Worm (Caenorhabditis elegans): ENCODE results near the gene F15G9.5.

Gene F15G9.5

DNA sequence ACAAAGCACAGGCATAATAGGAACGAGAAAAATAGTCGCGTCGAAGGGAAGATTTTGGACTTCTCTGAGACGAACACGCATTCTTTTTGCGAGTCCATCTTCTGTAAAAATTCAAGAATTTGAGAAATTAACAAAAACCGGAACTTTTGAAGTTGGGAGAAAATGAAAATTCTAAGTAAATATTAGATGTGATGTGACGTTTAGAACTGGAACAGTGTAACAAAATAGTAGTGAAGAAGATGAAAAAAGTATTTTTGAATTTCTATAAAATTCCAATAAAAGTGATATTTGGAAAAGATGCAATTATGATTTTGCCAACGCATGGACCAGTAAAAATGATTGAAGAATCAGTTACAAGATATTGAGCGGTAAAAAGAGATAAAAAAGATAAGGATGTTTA lies 27.1 kb upstream of the F15G9.5 start, which contains the start of gene slc-17.9:
Gene slc-17.9, minus strand, starts transcription at position 101 of the 400 bp plus-strand sequence.
- no peak for TF ChIP-seq pha-4 (tag; optimal IDR thresholded peaks at IDR 0.05)
- no peak for TF ChIP-seq elt-2 (tag; optimal IDR thresholded peaks at IDR 0.05)
- TF ChIP-seq pqm-1 (tag; optimal IDR thresholded peaks at IDR 0.05) = no peak
- no peak for TF ChIP-seq lin-39 (tag; optimal IDR thresholded peaks at IDR 0.05)
- TF ChIP-seq ceh-16 (tag; optimal IDR thresholded peaks at IDR 0.05) = no peak
- no peak for TF ChIP-seq fos-1 (tag; optimal IDR thresholded peaks at IDR 0.05)
- TF ChIP-seq egl-27 (tag; optimal IDR thresholded peaks at IDR 0.05) = no peak
- TF ChIP-seq ama-1 (optimal IDR thresholded peaks at IDR 0.05) = no peak
- no peak for TF ChIP-seq lsy-12 (tag; optimal IDR thresholded peaks at IDR 0.05)
- no peak for TF ChIP-seq zag-1 (tag; optimal IDR thresholded peaks at IDR 0.05)
- no peak for TF ChIP-seq daf-12 (tag; optimal IDR thresholded peaks at IDR 0.05)
- TF ChIP-seq nhr-28 (tag; optimal IDR thresholded peaks at IDR 0.05) = no peak
- no peak for TF ChIP-seq hmg-11 (tag; optimal IDR thresholded peaks at IDR 0.05)
- no peak for TF ChIP-seq mml-1 (tag; optimal IDR thresholded peaks at IDR 0.05)

DNA sequence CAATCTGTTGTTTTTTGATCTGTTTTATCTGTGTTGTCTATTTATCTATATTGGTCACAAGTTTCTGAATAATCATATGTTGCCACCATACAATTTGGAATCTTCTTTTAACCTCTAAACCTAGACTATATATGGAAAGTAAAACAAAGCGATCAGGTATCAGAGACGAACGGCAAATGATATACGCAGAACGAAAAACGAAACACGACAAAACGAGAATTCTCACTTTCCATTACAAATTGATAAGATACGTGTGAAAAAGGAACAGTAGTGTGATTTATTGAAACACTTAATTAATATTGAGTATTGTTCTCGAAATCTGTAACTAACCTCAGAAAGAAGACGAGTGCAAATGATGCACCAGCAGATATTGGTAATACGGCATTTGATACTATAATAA lies 26.2 kb upstream of the F15G9.5 start:
- TF ChIP-seq ZK546.5 (tag; optimal IDR thresholded peaks at IDR 0.05) (no peak), nhr-25 (tag; optimal IDR thresholded peaks at IDR 0.05) (peak; percentile 47)

DNA sequence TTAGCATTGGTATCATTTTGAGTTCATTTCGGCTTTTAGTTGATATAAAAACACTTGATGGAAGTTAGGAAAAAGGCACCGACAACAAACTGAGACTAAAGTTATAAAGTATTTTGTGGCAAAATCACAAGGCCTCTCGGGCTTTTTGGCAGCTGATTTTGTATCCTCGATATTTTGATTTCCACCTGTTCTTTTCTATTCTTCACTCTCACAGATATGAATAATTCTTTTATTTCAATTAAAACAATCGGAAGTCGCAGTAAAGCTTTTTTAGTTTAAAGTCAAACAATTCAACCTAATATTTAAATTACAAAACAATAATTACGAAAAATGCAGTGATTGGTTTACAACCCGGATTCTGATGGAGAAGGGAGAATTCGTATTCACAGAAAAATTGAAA lies 23.6 kb upstream of the F15G9.5 start, which contains the start of gene T09B9.3:
Gene T09B9.3, minus strand, starts transcription at position 101 of the 400 bp plus-strand sequence.
- TF ChIP-seq R02D3.7 (tag; optimal IDR thresholded peaks at IDR 0.05) (no peak), eor-1 (tag; optimal IDR thresholded peaks at IDR 0.05) (no peak), nfya-1 (tag; optimal IDR thresholded peaks at IDR 0.05; ENCODE audit: insufficient read depth) (no peak), lsy-12 (tag; optimal IDR thresholded peaks at IDR 0.05) (no peak), aly-2 (tag; optimal IDR thresholded peaks at IDR 0.05) (no peak)

DNA sequence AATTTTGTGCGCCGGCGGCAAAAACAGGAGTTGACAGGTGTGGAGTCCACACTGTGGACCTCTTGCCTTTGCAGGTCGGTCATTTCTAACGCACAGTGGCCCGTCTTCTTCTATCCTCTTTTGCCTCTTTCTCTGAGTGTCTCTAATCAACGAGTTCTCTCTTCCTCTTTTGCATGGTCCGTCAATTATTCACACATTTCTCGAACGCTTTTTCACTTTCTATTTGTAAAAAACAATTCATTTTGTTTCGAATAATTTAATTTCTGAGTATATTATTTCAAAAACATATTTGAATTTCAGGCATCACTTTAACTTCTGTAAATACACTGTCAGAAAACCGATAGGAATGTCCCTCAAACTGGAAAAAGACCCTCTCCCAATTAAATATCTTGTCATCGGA lies 19.3 kb upstream of the F15G9.5 start, which contains the start of gene T09B9.1:
Gene T09B9.1, plus strand, starts transcription at position 301 of the 400 bp plus-strand sequence.
- TF ChIP-seq elt-1 (tag; optimal IDR thresholded peaks at IDR 0.05) (no peak), elt-3 (tag; optimal IDR thresholded peaks at IDR 0.05) (no peak), ceh-28 (tag; optimal IDR thresholded peaks at IDR 0.05) (no peak), egl-5 (tag; optimal IDR thresholded peaks at IDR 0.05) (no peak), nhr-28 (tag; optimal IDR thresholded peaks at IDR 0.05) (no peak)

DNA sequence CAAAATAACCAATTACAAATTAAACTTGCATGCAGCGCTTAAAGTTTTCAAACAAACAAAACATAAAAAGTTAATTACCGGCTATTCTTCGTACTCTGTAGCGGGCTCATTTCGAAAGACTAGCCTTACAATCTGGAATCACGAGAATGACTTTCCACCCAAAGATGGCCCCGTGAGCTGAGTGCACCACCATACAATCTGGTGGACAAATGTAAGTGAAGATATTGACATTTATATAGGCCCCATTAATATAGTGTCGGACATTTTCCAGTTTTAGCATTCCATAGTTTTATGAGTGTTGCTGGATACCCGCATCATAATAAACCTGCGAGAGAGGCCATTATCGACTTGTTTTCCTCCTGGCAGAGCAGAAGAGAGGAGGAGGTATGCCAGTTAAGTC lies 16.8 kb upstream of the F15G9.5 start:
- TF ChIP-seq pha-4 (tag; optimal IDR thresholded peaks at IDR 0.05) (no peak), R02D3.7 (tag; optimal IDR thresholded peaks at IDR 0.05) (no peak)

DNA sequence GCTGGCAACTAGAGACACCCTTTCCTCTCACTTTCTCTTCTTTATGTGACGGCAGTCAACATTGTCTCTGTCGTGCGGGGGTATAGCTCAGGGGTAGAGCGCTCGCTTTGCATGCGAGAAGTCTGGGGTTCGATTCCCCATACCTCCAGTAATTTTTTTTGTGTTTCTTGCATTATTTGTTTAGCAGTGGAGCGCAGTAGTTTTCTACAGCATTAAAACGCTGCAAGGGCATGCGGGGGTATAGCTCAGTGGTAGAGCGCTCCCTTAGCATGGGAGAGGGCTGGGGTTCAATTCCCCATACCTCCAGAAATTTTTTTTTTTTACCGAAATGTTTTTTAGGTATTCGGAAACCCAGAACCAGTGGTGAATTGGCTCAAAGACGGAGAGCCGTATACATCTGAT lies 5.8 kb upstream of the F15G9.5 start:
- TF ChIP-seq pqm-1 (tag; optimal IDR thresholded peaks at IDR 0.05) (peak; percentile 54), nhr-43 (tag; optimal IDR thresholded peaks at IDR 0.05; ENCODE audit: poor library complexity, severe bottlenecking) (peak; percentile 81), nhr-11 (tag; optimal IDR thresholded peaks at IDR 0.05) (peak; percentile 28), lin-15B (tag; optimal IDR thresholded peaks at IDR 0.05) (peak; percentile 41), elt-2 (tag; optimal IDR thresholded peaks at IDR 0.05) (peak; percentile 74), R02D3.7 (tag; optimal IDR thresholded peaks at IDR 0.05) (peak; percentile 33), egl-27 (tag; optimal IDR thresholded peaks at IDR 0.05) (peak; percentile 52), lin-39 (tag; optimal IDR thresholded peaks at IDR 0.05) (peak; percentile 91), hmg-11 (tag; optimal IDR thresholded peaks at IDR 0.05) (peak; percentile 98), ceh-82 (tag; optimal IDR thresholded peaks at IDR 0.05) (peak; percentile 79), skn-1 (tag; optimal IDR thresholded peaks at IDR 0.05) (peak; percentile 64), unc-62 (GFP tag; optimal IDR thresholded peaks at IDR 0.05) (peak; percentile 67), elt-3 (tag; optimal IDR thresholded peaks at IDR 0.05) (peak in 1 of 3 experiments; percentile 62), nfya-1 (tag; optimal IDR thresholded peaks at IDR 0.05; ENCODE audit: insufficient read depth) (peak; percentile 85), egl-5 (tag; optimal IDR thresholded peaks at IDR 0.05) (peak; percentile 60), nhr-77 (tag; optimal IDR thresholded peaks at IDR 0.05) (peak; percentile 76), tbx-2 (tag; optimal IDR thresholded peaks at IDR 0.05) (peak; percentile 90), mdl-1 (tag; optimal IDR thresholded peaks at IDR 0.05) (peak; percentile 21), jun-1 (tag; optimal IDR thresholded peaks at IDR 0.05) (peak; percentile 88), ztf-4 (tag; optimal IDR thresholded peaks at IDR 0.05) (peak; percentile 32), lsy-12 (tag; optimal IDR thresholded peaks at IDR 0.05) (peak; percentile 88), nhr-25 (tag; optimal IDR thresholded peaks at IDR 0.05) (peak; percentile 88)
